Worm (Caenorhabditis elegans) whole organism, L1 larva: ENCODE results near the gene F36F12.2.
"Not testable (repeated sequence)": the region's sequence is repeated elsewhere in the genome, so short reads cannot be mapped to it uniquely, and the experiment has no call there.

ENCODE experiments used
- ama-1 ChIP-seq: fragments of 150-350 bp; optimal IDR thresholded peaks from 2 replicates; lab custom pipeline; 2014
- nhr-28 ChIP-seq: fragments of 150-350 bp; optimal IDR thresholded peaks from 2 replicates; lab custom pipeline; 2014; ENCODE audit warnings: missing biosample characterization, missing genetic modification characterization

- not testable (repeated sequence) for TF ChIP-seq ama-1; nhr-28 (tag; lab: Kevin White, UChicago)
These were observed 4.8 kb downstream of the F36F12.2 start, which contains the start of gene ztf-28 for ce11 chrV:2090321-2090720.
